Worm (Caenorhabditis elegans) whole organism, L2 larva: ENCODE measurements around the gene F11C7.2.

Experiments used
- ZK546.5 ChIP-seq: sonication (generic microtip); optimal IDR thresholded peaks from 2 replicates; lab custom pipeline; 2017; ENCODE audit warnings: missing biosample characterization, missing genetic modification characterization
- alr-1 ChIP-seq: fragments of 150-350 bp; optimal IDR thresholded peaks from 2 replicates; lab custom pipeline; 2014; ENCODE audit warnings: missing biosample characterization, missing genetic modification characterization
- crh-2 ChIP-seq: sonication (generic microtip); optimal IDR thresholded peaks from 2 replicates; lab custom pipeline; 2017; ENCODE audit warnings: missing biosample characterization, missing genetic modification characterization
- dmd-4 ChIP-seq: sonication (generic microtip); optimal IDR thresholded peaks from 2 replicates; lab custom pipeline; 2017; ENCODE audit warnings: missing biosample characterization, missing genetic modification characterization
- lin-39 ChIP-seq: fragments of 150-350 bp; optimal IDR thresholded peaks from 2 replicates; lab custom pipeline; 2014; ENCODE audit warnings: missing biosample characterization, missing genetic modification reagents, missing genetic modification characterization
- mab-5 ChIP-seq: fragments of 150-350 bp; optimal IDR thresholded peaks from 2 replicates; lab custom pipeline; 2014; ENCODE audit warnings: missing biosample characterization, missing genetic modification characterization
- snpc-4 ChIP-seq: fragments of 150-350 bp; optimal IDR thresholded peaks from 2 replicates; lab custom pipeline; 2014; ENCODE audit warnings: missing biosample characterization, missing genetic modification characterization
- unc-39 ChIP-seq: fragments of 150-350 bp; optimal IDR thresholded peaks from 2 replicates; lab custom pipeline; 2014; ENCODE audit warnings: missing biosample characterization, missing genetic modification characterization
- ztf-11 ChIP-seq: sonication (generic microtip); optimal IDR thresholded peaks from 2 replicates; lab custom pipeline; 2017; ENCODE audit warnings: missing biosample characterization, missing genetic modification characterization
- ztf-4 ChIP-seq: fragments of 150-350 bp; optimal IDR thresholded peaks from 2 replicates; lab custom pipeline; 2014; ENCODE audit warnings: missing biosample characterization, missing genetic modification characterization

DNA sequence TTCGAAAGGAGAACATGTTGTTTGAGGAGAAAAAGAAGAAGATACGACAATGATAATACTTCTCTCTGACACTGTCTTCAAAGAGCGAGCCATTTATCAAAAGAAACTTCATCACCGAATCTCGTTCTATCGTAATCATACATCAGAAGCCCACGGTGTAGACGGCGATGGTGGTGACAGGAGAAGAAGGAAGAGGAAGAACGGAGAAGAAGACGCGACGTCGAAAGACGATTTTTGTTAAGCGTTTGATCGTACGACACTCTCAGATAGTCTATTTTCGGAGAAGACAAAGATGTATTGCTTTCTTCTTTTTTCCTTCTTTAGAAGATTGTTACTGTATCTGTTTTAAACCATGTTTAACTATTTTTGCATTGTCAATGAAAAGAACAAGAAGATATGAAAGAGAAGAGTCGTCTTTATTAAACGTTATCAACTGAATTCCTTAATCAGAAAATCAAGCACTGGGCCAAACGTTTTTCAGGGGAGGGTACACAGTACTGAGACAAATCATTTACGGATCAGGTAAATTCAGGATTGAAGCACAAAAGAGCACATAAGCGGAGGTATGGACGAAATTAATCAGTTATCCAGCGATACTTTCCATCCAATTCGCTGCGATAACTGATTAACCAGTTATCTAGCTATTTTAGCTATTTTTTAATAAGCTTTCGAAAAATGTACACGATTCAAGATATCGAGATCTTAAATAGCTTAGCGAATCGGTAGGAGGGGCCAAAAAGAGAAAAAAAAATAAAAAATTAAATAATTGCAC lies 23.4 kb downstream of the F11C7.2 start:
- peak; percentile 9 for TF ChIP-seq snpc-4 (tag; lab: Kevin White, UChicago)
- TF ChIP-seq alr-1 (tag; lab: Kevin White, UChicago) = no peak
- no peak for TF ChIP-seq unc-39 (tag; lab: Kevin White, UChicago)
- TF ChIP-seq lin-39 (tag; lab: Kevin White, UChicago) = no peak
- no peak for TF ChIP-seq dmd-4 (tag; lab: Kevin White, UChicago)
- TF ChIP-seq ZK546.5 = no peak
- TF ChIP-seq mab-5 (tag; lab: Kevin White, UChicago) = no peak
- TF ChIP-seq ztf-11 (tag; lab: Kevin White, UChicago) = no peak
- peak; percentile 60 for TF ChIP-seq crh-2
- TF ChIP-seq ztf-4 (tag; lab: Kevin White, UChicago) = peak; percentile 98
